Fruit fly (Drosophila melanogaster) whole organism, embryonic: Measurements from ENCODE around the gene Smvt.

Source experiments
- Aef1 ChIP-seq: fragments of 200-800 bp; sonication (Bioruptor generic); IDR thresholded peaks from 3 replicates; pipeline ENCODE4 v1.3.6; 2022; ENCODE audit warnings: missing biosample characterization, missing genetic modification characterization
- Antp ChIP-seq: fragments of 200-800 bp; sonication (Bioruptor generic); optimal IDR thresholded peaks from 3 replicates; lab custom pipeline; 2016; ENCODE audit warnings: missing biosample characterization, missing genetic modification characterization
- Atf6 ChIP-seq: fragments of 200-800 bp; sonication (Bioruptor generic); IDR thresholded peaks from 2 replicates; pipeline ENCODE4 v1.3.6; 2022; ENCODE audit warnings: missing biosample characterization, missing genetic modification characterization
- Bdp1 ChIP-seq: fragments of 200-800 bp; sonication (Bioruptor generic); optimal IDR thresholded peaks from 3 replicates; lab custom pipeline; 2016; ENCODE audit warnings: missing biosample characterization, missing genetic modification characterization
- CG10147 ChIP-seq: fragments of 200-800 bp; sonication (Bioruptor generic); optimal IDR thresholded peaks from 2 replicates; lab custom pipeline; 2019; ENCODE audit warnings: missing biosample characterization, mild to moderate bottlenecking, missing genetic modification characterization, moderate library complexity
- CG10274 ChIP-seq: fragments of 200-800 bp; sonication (Bioruptor generic); optimal IDR thresholded peaks from 3 replicates; lab custom pipeline; 2017; ENCODE audit warnings: missing biosample characterization, mild to moderate bottlenecking, missing genetic modification characterization
- CG11696 ChIP-seq: fragments of 200-800 bp; sonication (Bioruptor generic); IDR thresholded peaks from 2 replicates; pipeline ENCODE4 v1.3.6; 2022; ENCODE audit warnings: missing biosample characterization, missing genetic modification characterization
- CG12219 ChIP-seq: fragments of 200-800 bp; sonication (Bioruptor generic); optimal IDR thresholded peaks from 3 replicates; lab custom pipeline; 2018; ENCODE audit warnings: missing biosample characterization, mild to moderate bottlenecking, missing genetic modification characterization
- CG12769 ChIP-seq: fragments of 200-800 bp; sonication (Bioruptor generic); optimal IDR thresholded peaks from 2 replicates; lab custom pipeline; 2019; ENCODE audit warnings: missing biosample characterization, mild to moderate bottlenecking, missing genetic modification characterization, moderate library complexity
- CG13424 ChIP-seq: fragments of 200-800 bp; sonication (Bioruptor generic); optimal IDR thresholded peaks from 2 replicates; lab custom pipeline; 2019; ENCODE audit warnings: missing biosample characterization, mild to moderate bottlenecking, missing genetic modification characterization, moderate library complexity
- CG15269 ChIP-seq: fragments of 200-800 bp; sonication (Bioruptor generic); optimal IDR thresholded peaks from 2 replicates; lab custom pipeline; 2018; ENCODE audit warnings: missing biosample characterization, mild to moderate bottlenecking, missing genetic modification characterization, moderate library complexity
- CG1647 ChIP-seq: fragments of 200-800 bp; sonication (Bioruptor generic); optimal IDR thresholded peaks from 3 replicates; lab custom pipeline; 2016; ENCODE audit warnings: missing biosample characterization, missing genetic modification characterization
- CG17186 ChIP-seq: fragments of 200-800 bp; sonication (Bioruptor generic); optimal IDR thresholded peaks from 3 replicates; lab custom pipeline; 2017; ENCODE audit warnings: missing biosample characterization, missing genetic modification reagents, missing genetic modification characterization
- CG2199 ChIP-seq: fragments of 200-800 bp; sonication (Bioruptor generic); IDR thresholded peaks from 3 replicates; pipeline ENCODE4 v1.3.6; 2022; ENCODE audit warnings: missing biosample characterization, missing genetic modification characterization
- CG2889 ChIP-seq: fragments of 200-800 bp; sonication (Bioruptor generic); IDR thresholded peaks from 3 replicates; pipeline ENCODE4 v1.3.6; 2022; ENCODE audit warnings: missing biosample characterization, missing genetic modification characterization
- CG32532 ChIP-seq: fragments of 200-800 bp; sonication (Bioruptor generic); IDR thresholded peaks from 2 replicates; pipeline ENCODE4 v1.3.6; 2022; ENCODE audit warnings: missing biosample characterization, missing genetic modification characterization
- CG34224 ChIP-seq: fragments of 200-800 bp; sonication (Bioruptor generic); IDR thresholded peaks from 3 replicates; pipeline ENCODE4 v1.3.6; 2022; ENCODE audit warnings: missing biosample characterization, missing genetic modification characterization; ENCODE audit not compliant: partially characterized antibody
- CG34376 ChIP-seq: fragments of 200-800 bp; sonication (Bioruptor generic); optimal IDR thresholded peaks from 2 replicates; lab custom pipeline; 2018; ENCODE audit warnings: missing biosample characterization, mild to moderate bottlenecking, missing genetic modification characterization
- CG3838 ChIP-seq: fragments of 200-800 bp; sonication (Bioruptor generic); optimal IDR thresholded peaks from 3 replicates; lab custom pipeline; 2016; ENCODE audit warnings: missing biosample characterization, missing genetic modification characterization
- CG6765 ChIP-seq: fragments of 200-800 bp; sonication (Bioruptor generic); optimal IDR thresholded peaks from 3 replicates; lab custom pipeline; 2017; ENCODE audit warnings: missing biosample characterization, mild to moderate bottlenecking, missing genetic modification characterization
- CG7745 ChIP-seq: fragments of 200-800 bp; sonication (Bioruptor generic); optimal IDR thresholded peaks from 2 replicates; lab custom pipeline; 2018; ENCODE audit warnings: missing biosample characterization, mild to moderate bottlenecking, missing genetic modification characterization, moderate library complexity
- CG7839 ChIP-seq: fragments of 200-800 bp; sonication (Bioruptor generic); optimal IDR thresholded peaks from 3 replicates; lab custom pipeline; 2018; ENCODE audit warnings: missing biosample characterization, mild to moderate bottlenecking, missing genetic modification characterization, moderate library complexity
- CG7928 ChIP-seq: fragments of 200-800 bp; sonication (Bioruptor generic); optimal IDR thresholded peaks from 2 replicates; lab custom pipeline; 2017; ENCODE audit warnings: missing biosample characterization, mild to moderate bottlenecking, missing genetic modification characterization
- Dip2 ChIP-seq: fragments of 200-800 bp; sonication (Bioruptor generic); IDR thresholded peaks from 2 replicates; pipeline ENCODE4 v1.3.6; 2022; ENCODE audit warnings: missing biosample characterization, missing genetic modification characterization
- Hr78 ChIP-seq, 2 experiments: fragments of 200-800 bp in 1 of 2; fragments of >200 bp in 1 of 2; sonication (Bioruptor generic) in 1 of 2; optimal IDR thresholded peaks; 2 replicates each; lab custom pipeline; 2017 to 2019; ENCODE audit warnings: missing biosample characterization in 2 of 2, missing genetic modification characterization in 2 of 2, mild to moderate bottlenecking in 1 of 2, moderate library complexity in 1 of 2
- MBD-R2 ChIP-seq: fragments of 200-800 bp; sonication (Bioruptor generic); IDR thresholded peaks from 2 replicates; pipeline ENCODE4 v1.3.6; 2022; ENCODE audit warnings: missing biosample characterization, missing genetic modification characterization
- Oaz ChIP-seq: fragments of 200-800 bp; sonication (Bioruptor generic); IDR thresholded peaks from 2 replicates; pipeline ENCODE4 v1.3.6; 2022; ENCODE audit warnings: missing biosample characterization, missing genetic modification characterization
- Ptx1 ChIP-seq: fragments of 200-800 bp; sonication (Bioruptor generic); IDR thresholded peaks from 2 replicates; pipeline ENCODE4 v1.3.6; 2022; ENCODE audit warnings: missing biosample characterization, missing genetic modification characterization
- Trl ChIP-seq, 3 experiments: fragments of >200 bp in 2 of 3; fragments of 200-800 bp in 1 of 3; sonication (Bioruptor generic) in 1 of 3; optimal IDR thresholded peaks; 2 replicates in 1 of 3; 3 replicates in 2 of 3; lab custom pipeline; 2016 to 2017; ENCODE audit warnings: missing biosample characterization in 1 of 3, missing genetic modification characterization in 1 of 3
- Vsx1 ChIP-seq: fragments of 200-800 bp; sonication (Bioruptor generic); optimal IDR thresholded peaks from 2 replicates; lab custom pipeline; 2017; ENCODE audit warnings: missing biosample characterization, mild to moderate bottlenecking, missing genetic modification characterization, missing genetic modification reagents
- abd-A ChIP-seq: fragments of 200-800 bp; sonication (Bioruptor generic); optimal IDR thresholded peaks from 3 replicates; lab custom pipeline; 2019; ENCODE audit warnings: missing biosample characterization, mild to moderate bottlenecking, missing genetic modification characterization, moderate library complexity
- cas ChIP-seq: fragments of 200-800 bp; sonication (Bioruptor generic); IDR thresholded peaks from 2 replicates; pipeline ENCODE4 v1.3.6; 2022; ENCODE audit warnings: missing biosample characterization, missing genetic modification characterization
- dmrt99B ChIP-seq: fragments of 200-800 bp; sonication (Bioruptor generic); optimal IDR thresholded peaks from 2 replicates; lab custom pipeline; 2018; ENCODE audit warnings: missing biosample characterization, mild to moderate bottlenecking, missing genetic modification characterization, moderate library complexity
- esg ChIP-seq: fragments of 200-800 bp; sonication (Bioruptor generic); conservative IDR thresholded peaks from 2 replicates; pipeline ENCODE4 v1.3.6; 2022; ENCODE audit warnings: missing biosample characterization, missing genetic modification characterization
- gce ChIP-seq: fragments of 200-800 bp; sonication (Bioruptor generic); IDR thresholded peaks from 3 replicates; pipeline ENCODE4 v1.3.6; 2022; ENCODE audit warnings: missing biosample characterization, missing genetic modification characterization
- gcm ChIP-seq: fragments of 200-800 bp; sonication (Bioruptor generic); optimal IDR thresholded peaks from 2 replicates; lab custom pipeline; 2019; ENCODE audit warnings: missing biosample characterization, mild to moderate bottlenecking, missing genetic modification characterization, moderate library complexity
- gt ChIP-seq: fragments of 200-800 bp; sonication (Bioruptor generic); IDR thresholded peaks from 2 replicates; pipeline ENCODE4 v1.3.6; 2022; ENCODE audit warnings: missing biosample characterization, missing genetic modification characterization
- her ChIP-seq: fragments of 200-800 bp; sonication (Bioruptor generic); optimal IDR thresholded peaks from 2 replicates; lab custom pipeline; 2016; ENCODE audit warnings: missing biosample characterization, missing genetic modification characterization
- kay ChIP-seq: fragments of 200-800 bp; sonication (Bioruptor generic); optimal IDR thresholded peaks from 2 replicates; lab custom pipeline; 2016; ENCODE audit warnings: missing biosample characterization, missing genetic modification characterization
- lilli ChIP-seq: fragments of 200-800 bp; sonication (Bioruptor generic); optimal IDR thresholded peaks from 3 replicates; lab custom pipeline; 2016; ENCODE audit warnings: missing biosample characterization, missing genetic modification characterization
- lov ChIP-seq, 2 experiments: fragments of 200-800 bp in 1 of 2; fragments of >200 bp in 1 of 2; sonication (Bioruptor generic) in 1 of 2; IDR thresholded peaks in 1 of 2; optimal IDR thresholded peaks in 1 of 2; 2 replicates in 1 of 2; 3 replicates in 1 of 2; pipeline versions ENCODE4 v1.3.6 to Lab custom; 2017 to 2022; ENCODE audit warnings: missing biosample characterization in 1 of 2, missing genetic modification characterization in 1 of 2
- nmo ChIP-seq: fragments of 200-800 bp; sonication (Bioruptor generic); optimal IDR thresholded peaks from 2 replicates; lab custom pipeline; 2018; ENCODE audit warnings: missing biosample characterization, mild to moderate bottlenecking, missing genetic modification characterization, moderate library complexity
- pan ChIP-seq, 4 experiments: fragments of >200 bp in 3 of 4; fragments of 200-800 bp in 1 of 4; sonication (Bioruptor generic) in 1 of 4; optimal IDR thresholded peaks in 3 of 4; IDR thresholded peaks in 1 of 4; 2 replicates each; pipeline versions ENCODE4 v1.3.6 to Lab custom; 2017 to 2022; ENCODE audit warnings: missing biosample characterization in 2 of 4, missing genetic modification characterization in 2 of 4, mixed read lengths in 1 of 4
- peb ChIP-seq: fragments of 200-800 bp; sonication (Bioruptor generic); IDR thresholded peaks from 2 replicates; pipeline ENCODE4 v1.3.6; 2022; ENCODE audit warnings: missing biosample characterization, missing genetic modification characterization
- sima ChIP-seq: fragments of 200-800 bp; sonication (Bioruptor generic); optimal IDR thresholded peaks from 2 replicates; lab custom pipeline; 2016; ENCODE audit warnings: missing biosample characterization, missing genetic modification characterization
- tio ChIP-seq: fragments of 200-800 bp; sonication (Bioruptor generic); optimal IDR thresholded peaks from 2 replicates; lab custom pipeline; 2017; ENCODE audit warnings: missing biosample characterization, missing genetic modification characterization, inconsistent platforms
- unc-4 ChIP-seq: fragments of 200-800 bp; sonication (Bioruptor generic); IDR thresholded peaks from 2 replicates; pipeline ENCODE4 v1.3.6; 2022; ENCODE audit warnings: missing biosample characterization, missing genetic modification characterization; ENCODE audit not compliant: partially characterized antibody

Smvt gene

dm6 chr3R:31723206-31723933, 38.0 kb downstream of the Smvt start (continued):
- TF ChIP-seq CG34224 (GFP tag; lab: Robert Waterston, UW) (no peak), gcm (GFP tag; lab: Kevin White, UChicago) (no peak), CG1647 (GFP tag; lab: Kevin White, UChicago) (no peak), unc-4 (GFP tag; lab: Robert Waterston, UW) (no peak), CG2889 (GFP tag; lab: Robert Waterston, UW) (no peak), peb (GFP tag; lab: Robert Waterston, UW) (0 out of 2 replicates have a peak, but pooled peaks have one; percentile 6), Aef1 (peak; percentile 39; the same call in 1 of the 3 replicates), lilli (GFP tag; lab: Kevin White, UChicago) (peak; percentile 9), sima (GFP tag; lab: Kevin White, UChicago) (no peak), CG17186 (GFP tag; lab: Kevin White, UChicago) (no peak), CG7928 (GFP tag; lab: Kevin White, UChicago) (no peak), tio (GFP tag; lab: Kevin White, UChicago) (no peak)

dm6 chr3R:31721958-31722357, 39.4 kb downstream of the Smvt start:
- no peak for TF ChIP-seq gce (GFP tag; lab: Robert Waterston, UW)
- no peak for TF ChIP-seq Oaz (GFP tag; lab: Robert Waterston, UW)
- no peak for TF ChIP-seq CG13424 (tag; lab: Kevin White, UChicago)
- TF ChIP-seq Vsx1 (GFP tag; lab: Kevin White, UChicago) = no peak
- no peak for TF ChIP-seq esg
- peak; percentile 34 for TF ChIP-seq abd-A (tag; lab: Kevin White, UChicago)
- no peak for TF ChIP-seq lov (optimal IDR thresholded peaks at IDR 0.05; lab: Kevin White, UChicago)
- no peak for TF ChIP-seq lov (GFP tag; IDR thresholded peaks at IDR 0.05; lab: Robert Waterston, UW)
- no peak for TF ChIP-seq CG10274 (GFP tag; lab: Kevin White, UChicago)
- TF ChIP-seq CG11696 (GFP tag; lab: Robert Waterston, UW) = no peak
- no peak for TF ChIP-seq Bdp1 (GFP tag; lab: Kevin White, UChicago)
- peak; percentile 12 for TF ChIP-seq kay (GFP tag; lab: Kevin White, UChicago)
- no peak for TF ChIP-seq Antp (GFP tag; lab: Kevin White, UChicago)
- TF ChIP-seq CG6765 (GFP tag; lab: Kevin White, UChicago) = no peak
- TF ChIP-seq Atf6 (GFP tag; lab: Robert Waterston, UW) = no peak
- TF ChIP-seq cas (GFP tag; lab: Robert Waterston, UW) = no peak
- peak; percentile 29; the same call in 1 of the 2 replicates for TF ChIP-seq CG32532 (GFP tag; lab: Robert Waterston, UW)
- TF ChIP-seq Ptx1 (GFP tag; lab: Robert Waterston, UW) = no peak
- no peak for TF ChIP-seq gt (GFP tag; lab: Robert Waterston, UW)
- no peak for TF ChIP-seq CG3838 (GFP tag; lab: Kevin White, UChicago)
- no peak for TF ChIP-seq dmrt99B (tag; lab: Kevin White, UChicago)
- TF ChIP-seq nmo (GFP tag; lab: Kevin White, UChicago) = no peak
- TF ChIP-seq Hr78 (GFP tag; optimal IDR thresholded peaks at IDR 0.05; lab: Kevin White, UChicago) = no peak
- TF ChIP-seq pan (optimal IDR thresholded peaks at IDR 0.05; lab: Kevin White, UChicago) = no peak
- TF ChIP-seq pan (GFP tag; optimal IDR thresholded peaks at IDR 0.05 in 1 of 2, IDR thresholded peaks at IDR 0.05 in 1 of 2) = peak in 1 of 2 experiments; percentile 33
- TF ChIP-seq her (GFP tag; lab: Kevin White, UChicago) = no peak
- no peak for TF ChIP-seq CG7745 (tag; lab: Kevin White, UChicago)
- no peak for TF ChIP-seq CG2199 (GFP tag; lab: Robert Waterston, UW)
- peak; percentile 82 for TF ChIP-seq CG12769 (tag; lab: Kevin White, UChicago)
- no peak for TF ChIP-seq CG34376 (GFP tag; lab: Kevin White, UChicago)
- TF ChIP-seq CG10147 (GFP tag; lab: Kevin White, UChicago) = no peak
- peak; percentile 26; the same call in 1 of the 2 replicates for TF ChIP-seq MBD-R2 (GFP tag; lab: Robert Waterston, UW)
- TF ChIP-seq CG15269 (tag; lab: Kevin White, UChicago) = peak; percentile 13
- no peak for TF ChIP-seq CG12219 (GFP tag; lab: Kevin White, UChicago)
- no peak for TF ChIP-seq Dip2 (GFP tag; lab: Robert Waterston, UW)
- no peak for TF ChIP-seq CG7839 (tag; lab: Kevin White, UChicago)
- peak; percentile 48 to 57 for TF ChIP-seq Trl (optimal IDR thresholded peaks at IDR 0.05; lab: Kevin White, UChicago)
- TF ChIP-seq Trl (GFP tag; optimal IDR thresholded peaks at IDR 0.05; lab: Kevin White, UChicago) = no peak
